Worm (Caenorhabditis elegans) whole organism, L3 larva: ENCODE measurements around the gene F53F8.7.

Experiments
- ceh-28 ChIP-seq: fragments of 150-350 bp; optimal IDR thresholded peaks from 2 replicates; lab custom pipeline; 2014; ENCODE audit warnings: missing biosample characterization, missing genetic modification reagents, missing genetic modification characterization
- eor-1 ChIP-seq, 2 experiments: fragments of 150-350 bp; optimal IDR thresholded peaks; 2 replicates each; lab custom pipeline; 2014 to 2018; ENCODE audit warnings: missing biosample characterization in 2 of 2, missing genetic modification characterization in 2 of 2
- hmg-11 ChIP-seq: sonication (generic microtip); optimal IDR thresholded peaks from 2 replicates; lab custom pipeline; 2016; ENCODE audit warnings: missing genetic modification characterization, missing compliant biosample characterization
- nhr-12 ChIP-seq: fragments of 150-350 bp; optimal IDR thresholded peaks from 2 replicates; lab custom pipeline; 2014; ENCODE audit warnings: missing biosample characterization, missing genetic modification characterization
- nhr-237 ChIP-seq: fragments of 150-350 bp; optimal IDR thresholded peaks from 2 replicates; lab custom pipeline; 2014; ENCODE audit warnings: missing biosample characterization, missing genetic modification characterization
- skn-1 ChIP-seq: fragments of 150-350 bp; optimal IDR thresholded peaks from 2 replicates; lab custom pipeline; 2014; ENCODE audit warnings: missing biosample characterization, missing genetic modification characterization

ce11 chrV:20692903-20693302, 5.3 kb downstream of the F53F8.7 start:
- no peak for TF ChIP-seq eor-1 (tag; optimal IDR thresholded peaks at IDR 0.05; lab: Kevin White, UChicago)
- TF ChIP-seq ceh-28 (tag; lab: Kevin White, UChicago), result no peak
- TF ChIP-seq hmg-11, result no peak
- TF ChIP-seq skn-1, result no peak
- TF ChIP-seq nhr-12 (tag; lab: Kevin White, UChicago), result no peak
- no peak for TF ChIP-seq nhr-237 (tag; lab: Kevin White, UChicago)
